Fruit fly (Drosophila melanogaster): Measurements from ENCODE around the gene RhoGAP16F.

The RhoGAP16F gene

DNA sequence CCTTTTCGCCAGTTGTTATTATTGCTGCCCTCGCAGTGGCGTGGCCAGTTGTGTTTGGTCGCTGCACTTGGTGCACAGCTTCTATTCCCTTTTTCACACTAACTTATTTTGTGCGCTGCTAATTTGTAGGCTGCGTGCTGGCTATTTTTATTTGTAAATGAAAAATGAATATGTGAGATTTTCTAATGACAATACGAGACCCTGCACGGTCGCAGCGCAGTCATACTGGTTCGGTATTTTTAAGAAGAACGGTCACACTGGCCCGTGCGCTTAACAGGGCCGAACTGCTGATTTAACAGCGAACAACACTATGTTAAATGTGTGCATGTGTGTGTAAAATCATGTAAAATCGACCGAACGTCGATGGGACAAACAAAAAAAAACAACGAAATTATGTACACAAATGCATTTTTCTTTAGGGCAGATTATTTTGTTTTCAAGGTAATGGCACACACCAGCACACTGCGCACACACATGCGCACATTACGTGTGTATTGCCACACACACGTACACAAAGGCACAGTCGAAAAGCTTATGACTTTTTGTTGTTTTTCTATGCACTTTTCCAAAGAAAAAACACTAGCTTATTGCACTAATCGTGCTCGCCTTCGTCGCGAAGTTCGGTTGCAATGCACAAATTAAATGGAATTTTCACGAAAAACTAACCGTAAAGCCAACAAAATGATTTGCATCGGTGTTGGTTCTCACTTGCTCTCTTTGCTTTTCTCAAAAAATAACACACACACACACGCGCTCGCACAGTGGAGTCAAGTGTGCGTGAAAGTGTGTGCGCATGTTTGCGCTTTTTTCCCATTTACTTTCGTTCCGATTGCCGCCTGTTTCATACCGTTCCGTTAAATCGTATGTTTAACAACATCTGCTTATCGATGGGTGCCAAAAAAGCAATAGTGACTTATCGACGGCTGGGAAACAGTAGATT is 44.2 kb downstream of the RhoGAP16F start, which contains the start of gene ari-1:
ari-1 (minus strand) TSS at position 875 of the 940 bp plus-strand sequence.
- no peak for TF ChIP-seq CG16863 (GFP tag; optimal IDR thresholded peaks at IDR 0.05)
- 0 out of 2 replicates have a peak, but pooled peaks have one; percentile 11 for TF ChIP-seq Rfx (GFP tag; IDR thresholded peaks at IDR 0.05)
- TF ChIP-seq pb (GFP tag; optimal IDR thresholded peaks at IDR 0.05), result no peak
- no peak for TF ChIP-seq gcm2 (GFP tag; optimal IDR thresholded peaks at IDR 0.05)
- no peak for TF ChIP-seq maf-S (GFP tag; optimal IDR thresholded peaks at IDR 0.05)
- no peak for TF ChIP-seq HmgD (GFP tag; optimal IDR thresholded peaks at IDR 0.05)
- TF ChIP-seq H2.0 (GFP tag; IDR thresholded peaks at IDR 0.05), result no peak
- peak; percentile 60 for TF ChIP-seq pzg (GFP tag; optimal IDR thresholded peaks at IDR 0.05)
- no peak for TF ChIP-seq abd-A (tag; optimal IDR thresholded peaks at IDR 0.05)
- no peak for TF ChIP-seq dan (GFP tag; IDR thresholded peaks at IDR 0.05)
- TF ChIP-seq Deaf1 (tag; optimal IDR thresholded peaks at IDR 0.05), result peak; percentile 16
- peak; percentile 68 for TF ChIP-seq CG9437 (GFP tag; optimal IDR thresholded peaks at IDR 0.05)
- TF ChIP-seq vvl (GFP tag; IDR thresholded peaks at IDR 0.05), result no peak
- no peak for TF ChIP-seq pros (GFP tag; optimal IDR thresholded peaks at IDR 0.05)
- TF ChIP-seq rib (GFP tag; IDR thresholded peaks at IDR 0.05), result no peak
- TF ChIP-seq ranshi (GFP tag; IDR thresholded peaks at IDR 0.05), result no peak
- no peak for TF ChIP-seq scrt (GFP tag; optimal IDR thresholded peaks at IDR 0.05)
- TF ChIP-seq CG1832 (GFP tag; optimal IDR thresholded peaks at IDR 0.05), result no peak
- peak; percentile 93 for TF ChIP-seq pfk (GFP tag; optimal IDR thresholded peaks at IDR 0.05)
- peak; percentile 46 for TF ChIP-seq CG16813 (GFP tag; IDR thresholded peaks at IDR 0.05; ENCODE audit: partially characterized antibody)
- no peak for TF ChIP-seq CG10431 (GFP tag; optimal IDR thresholded peaks at IDR 0.05)
- no peak for TF ChIP-seq fd102C (GFP tag; optimal IDR thresholded peaks at IDR 0.05)
- TF ChIP-seq toy (GFP tag; IDR thresholded peaks at IDR 0.05), result no peak
- no peak for TF ChIP-seq nom (GFP tag; optimal IDR thresholded peaks at IDR 0.05)
- TF ChIP-seq CG12659 (GFP tag; optimal IDR thresholded peaks at IDR 0.05), result peak; percentile 31
- peak; percentile 95 for TF ChIP-seq CG4707 (GFP tag; optimal IDR thresholded peaks at IDR 0.05)
- no peak for TF ChIP-seq CG5180 (GFP tag; optimal IDR thresholded peaks at IDR 0.05)
- no peak for TF ChIP-seq CG10366 (GFP tag; IDR thresholded peaks at IDR 0.05)
- no peak for TF ChIP-seq mld (GFP tag; IDR thresholded peaks at IDR 0.05; ENCODE audit: partially characterized antibody)
- TF ChIP-seq aop (GFP tag; IDR thresholded peaks at IDR 0.05), result no peak
- 0 out of 2 replicates have a peak, but pooled peaks have one; percentile 19 for TF ChIP-seq CG42726 (GFP tag; IDR thresholded peaks at IDR 0.05; ENCODE audit: partially characterized antibody)
- TF ChIP-seq sim (GFP tag; IDR thresholded peaks at IDR 0.05), result no peak
- peak; percentile 5; the same call in 1 of the 4 replicates for TF ChIP-seq Gug (GFP tag; IDR thresholded peaks at IDR 0.05)
- 0 out of 3 replicates have a peak, but pooled peaks have one; percentile 55 for TF ChIP-seq hb (GFP tag; IDR thresholded peaks at IDR 0.05; ENCODE audit: partially characterized antibody)
- no peak for TF ChIP-seq wdn (GFP tag; IDR thresholded peaks at IDR 0.05)
- peak; percentile 56 for TF ChIP-seq row (GFP tag; IDR thresholded peaks at IDR 0.05)
- no peak for TF ChIP-seq insv (GFP tag; optimal IDR thresholded peaks at IDR 0.05)
- TF ChIP-seq CG2129 (GFP tag; IDR thresholded peaks at IDR 0.05; ENCODE audit: partially characterized antibody), result no peak
- TF ChIP-seq gsb-n (tag; optimal IDR thresholded peaks at IDR 0.05), result no peak
- TF ChIP-seq zf30C (GFP tag; optimal IDR thresholded peaks at IDR 0.05), result no peak
- no peak for TF ChIP-seq Oli (tag; optimal IDR thresholded peaks at IDR 0.05)
- TF ChIP-seq CG2116 (GFP tag; optimal IDR thresholded peaks at IDR 0.05), result peak; percentile 36
- TF ChIP-seq CG8478 (optimal IDR thresholded peaks at IDR 0.05), result peak; percentile 96
- TF ChIP-seq ro (GFP tag; IDR thresholded peaks at IDR 0.05), result no peak
- TF ChIP-seq ftz-f1 (GFP tag; optimal IDR thresholded peaks at IDR 0.05), result peak; percentile 21
- no peak for TF ChIP-seq sd (tag; optimal IDR thresholded peaks at IDR 0.05)
- TF ChIP-seq tna (GFP tag; IDR thresholded peaks at IDR 0.05; ENCODE audit: partially characterized antibody), result peak; percentile 47
- peak; percentile 41; the same call in 2 of the 3 replicates for TF ChIP-seq knrl (GFP tag; IDR thresholded peaks at IDR 0.05; ENCODE audit: partially characterized antibody)

Measured in whole organism, embryonic.